Fruit fly (Drosophila melanogaster): ENCODE data around the gene CNPYb.

DNA sequence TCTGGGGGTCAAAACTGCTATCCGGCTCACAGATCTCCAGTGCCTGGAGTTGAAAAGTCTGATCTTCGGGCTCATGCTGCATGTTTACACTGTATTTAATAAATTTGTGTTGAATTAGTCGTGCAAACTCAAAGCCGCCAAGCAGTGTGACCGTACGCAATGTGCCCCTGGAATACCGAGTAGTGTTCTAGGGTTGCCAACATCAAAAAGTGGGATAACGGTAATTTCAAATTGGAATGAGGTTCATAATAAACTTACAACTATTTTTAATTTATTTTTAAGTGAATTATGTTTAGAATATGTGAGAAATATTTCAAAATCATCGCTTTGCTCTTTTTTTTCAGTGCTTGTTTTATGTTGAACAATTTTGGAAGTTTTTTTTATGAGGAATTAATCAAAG, 4.2 kb upstream of the CNPYb start, which contains the start of gene Gem2:
- TF ChIP-seq CG6163 (GFP tag; IDR thresholded peaks at IDR 0.05) (no peak), Blimp-1 (GFP tag; optimal IDR thresholded peaks at IDR 0.05) (no peak)

Data from whole organism, prepupa.